Worm (Caenorhabditis elegans) whole organism, early embryonic: ENCODE data around the gene egl-46.

Source experiments
- ama-1 ChIP-seq: fragments of 150-350 bp; optimal IDR thresholded peaks from 2 replicates; lab custom pipeline; 2014
- tbx-11 ChIP-seq: fragments of 200-800 bp; sonication (Bioruptor generic); IDR thresholded peaks from 2 replicates; pipeline ENCODE4 v1.3.6; 2022; ENCODE audit warnings: missing genetic modification characterization, missing compliant biosample characterization
- tbx-37 ChIP-seq: fragments of 200-800 bp; sonication (Bioruptor generic); conservative IDR thresholded peaks from 2 replicates; pipeline ENCODE4 v1.3.6; 2022; ENCODE audit warnings: missing genetic modification reagents, missing genetic modification characterization, missing compliant biosample characterization

ce11 chrV:6683740-6684139 lies 2.4 kb upstream of the egl-46 start:
- TF ChIP-seq tbx-11 (GFP tag; lab: Robert Waterston, UW) (no peak), ama-1 (lab: Kevin White, UChicago) (no peak), tbx-37 (no peak)
